Fruit fly (Drosophila melanogaster): ENCODE data around the gene CG8010.
A peak's percentile ranks its signal among the peaks of the same experiment; 100 is the strongest.

CG8010 gene

DNA sequence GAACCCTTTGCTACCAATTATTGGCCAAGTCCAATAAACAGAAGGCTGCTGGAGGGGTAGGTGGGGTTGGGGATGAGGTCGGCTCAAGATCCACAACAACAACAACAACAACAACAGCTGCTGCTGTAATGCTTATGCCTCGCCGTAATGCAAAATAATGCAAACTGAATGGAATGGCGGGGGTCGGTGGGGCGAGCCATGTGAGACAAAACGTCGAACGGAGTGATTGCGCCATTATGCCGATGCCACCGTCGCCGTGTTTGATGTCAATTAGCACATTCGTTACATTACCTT lies 8.1 kb downstream of the CG8010 start:
- TF ChIP-seq CG32121 (GFP tag; IDR thresholded peaks at IDR 0.05) (no peak), fd96Ca (GFP tag; IDR thresholded peaks at IDR 0.05) (no peak), CG13204 (GFP tag; optimal IDR thresholded peaks at IDR 0.05) (no peak), CG12605 (GFP tag; IDR thresholded peaks at IDR 0.05) (no peak), CG15710 (tag; optimal IDR thresholded peaks at IDR 0.05) (no peak), rn (GFP tag; IDR thresholded peaks at IDR 0.05) (no peak), CG14655 (GFP tag; optimal IDR thresholded peaks at IDR 0.05) (no peak), EcR (GFP tag; optimal IDR thresholded peaks at IDR 0.05) (no peak), Snoo (tag; optimal IDR thresholded peaks at IDR 0.05) (no peak), CG10348 (GFP tag; IDR thresholded peaks at IDR 0.05) (no peak), CG8301 (tag; optimal IDR thresholded peaks at IDR 0.05) (no peak), CG9948 (tag; optimal IDR thresholded peaks at IDR 0.05) (no peak), CG8159 (tag; optimal IDR thresholded peaks at IDR 0.05) (no peak), CG17806 (tag; optimal IDR thresholded peaks at IDR 0.05) (no peak), CG34367 (tag; optimal IDR thresholded peaks at IDR 0.05) (no peak), D1 (tag; optimal IDR thresholded peaks at IDR 0.05) (no peak), Ets98B (GFP tag; IDR thresholded peaks at IDR 0.05) (no peak), CG4496 (GFP tag; IDR thresholded peaks at IDR 0.05) (no peak), Pif1A (GFP tag; optimal IDR thresholded peaks at IDR 0.05) (no peak), Pif1B (GFP tag; optimal IDR thresholded peaks at IDR 0.05) (no peak)

- no peak for TF ChIP-seq Ets98B (GFP tag; IDR thresholded peaks at IDR 0.05)
- no peak for TF ChIP-seq CG8159 (tag; optimal IDR thresholded peaks at IDR 0.05)
- no peak for TF ChIP-seq CG14655 (GFP tag; optimal IDR thresholded peaks at IDR 0.05)
- no peak for TF ChIP-seq CG8301 (tag; optimal IDR thresholded peaks at IDR 0.05)
- no peak for TF ChIP-seq CG15710 (tag; optimal IDR thresholded peaks at IDR 0.05)
- TF ChIP-seq EcR (GFP tag; optimal IDR thresholded peaks at IDR 0.05) = no peak
- TF ChIP-seq Pif1A (GFP tag; optimal IDR thresholded peaks at IDR 0.05) = no peak
- no peak for TF ChIP-seq CG17806 (tag; optimal IDR thresholded peaks at IDR 0.05)
Measured at dm6 chrX:19259802-19260695, 8.6 kb downstream of the CG8010 start.

DNA sequence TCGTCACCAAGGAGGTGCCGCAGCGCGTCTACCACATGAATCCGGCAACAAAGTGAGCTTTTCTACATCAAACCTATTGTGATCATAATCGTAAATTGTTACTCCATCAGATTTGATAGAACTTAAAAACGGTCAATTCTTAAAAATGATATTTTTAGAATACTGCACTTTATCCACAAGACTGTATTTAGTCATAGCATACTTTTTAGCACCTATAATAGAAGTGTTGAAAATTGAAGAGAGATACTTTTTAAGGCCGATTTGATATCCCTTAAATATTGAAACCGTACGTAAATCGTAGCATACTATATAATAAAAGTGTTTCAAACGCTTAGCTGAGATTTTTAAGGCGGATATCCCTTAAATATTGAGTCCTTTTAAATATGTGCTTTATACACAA lies 18.5 kb downstream of the CG8010 start:
- TF ChIP-seq CG12605 (GFP tag; IDR thresholded peaks at IDR 0.05) (no peak), CG17806 (tag; optimal IDR thresholded peaks at IDR 0.05) (no peak), CG9948 (tag; optimal IDR thresholded peaks at IDR 0.05) (no peak), CG14655 (GFP tag; optimal IDR thresholded peaks at IDR 0.05) (no peak), CG34367 (tag; optimal IDR thresholded peaks at IDR 0.05) (no peak), gl (tag; optimal IDR thresholded peaks at IDR 0.05) (no peak), CG32121 (GFP tag; IDR thresholded peaks at IDR 0.05) (no peak), CG13204 (GFP tag; optimal IDR thresholded peaks at IDR 0.05) (no peak), CG8159 (tag; optimal IDR thresholded peaks at IDR 0.05) (no peak), Pif1A (GFP tag; optimal IDR thresholded peaks at IDR 0.05) (no peak), CG15710 (tag; optimal IDR thresholded peaks at IDR 0.05) (no peak), EcR (GFP tag; optimal IDR thresholded peaks at IDR 0.05) (no peak)

DNA sequence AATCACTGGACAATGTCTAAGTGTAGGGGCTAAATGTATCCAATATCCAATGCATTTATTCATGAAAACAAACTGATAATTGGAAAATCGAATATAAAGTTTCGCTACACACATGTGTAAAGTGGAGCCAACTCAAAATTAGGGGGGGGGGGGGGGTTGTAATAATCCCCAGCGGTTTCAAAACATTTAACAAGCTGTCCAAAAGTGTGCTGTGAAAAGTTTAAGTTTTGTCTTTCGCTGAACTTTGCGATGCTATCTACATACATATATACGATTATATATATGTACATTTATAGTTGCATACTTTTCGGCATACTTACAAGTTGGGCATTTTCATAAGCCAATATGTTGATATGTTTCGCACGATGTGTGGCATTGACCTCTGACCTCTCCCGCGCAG lies 19.4 kb downstream of the CG8010 start:
- TF ChIP-seq CG9948 (tag; optimal IDR thresholded peaks at IDR 0.05) = no peak

DNA sequence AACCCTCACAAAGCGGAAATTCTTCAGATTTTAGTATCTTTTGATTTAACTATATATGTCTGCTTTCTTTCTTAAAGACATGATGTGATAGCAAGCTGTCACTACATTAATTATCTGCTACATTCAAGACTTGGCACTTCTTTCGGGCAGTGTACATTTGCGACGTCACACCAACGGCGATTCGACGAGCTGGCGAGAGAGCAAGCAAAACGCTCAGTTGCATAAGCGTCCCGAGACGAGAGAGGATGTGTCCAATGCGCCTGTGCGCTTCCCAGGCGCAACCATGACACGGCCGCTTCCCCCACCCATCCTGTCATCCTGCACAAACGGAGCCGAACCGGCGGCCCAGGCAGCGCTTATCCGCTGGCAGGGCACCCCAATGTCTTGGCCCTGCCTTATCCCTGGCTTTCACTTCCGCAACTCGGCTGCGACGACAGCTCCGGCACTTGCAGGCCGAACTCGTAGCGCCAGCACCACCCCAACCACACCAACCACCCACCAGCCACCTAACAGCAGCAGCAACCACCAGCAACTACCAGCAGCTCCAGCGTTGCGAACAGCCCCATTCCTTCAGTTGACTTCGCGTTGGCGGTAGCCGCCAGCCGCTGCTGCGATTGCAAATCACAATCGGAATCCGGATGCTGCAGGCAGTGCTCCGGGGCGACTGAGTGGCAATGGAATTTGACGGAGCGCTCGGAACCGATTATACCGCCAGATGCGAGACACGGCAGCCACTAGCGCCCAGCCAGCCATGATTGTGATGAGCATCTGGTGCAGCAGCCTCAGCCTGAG lies 20.1 kb downstream of the CG8010 start, which contains the start of gene Hs3st-B:
TSS of gene Hs3st-B (plus strand) at position 214 of the 792 bp plus-strand sequence.
- TF ChIP-seq CG34367 (tag; optimal IDR thresholded peaks at IDR 0.05) (no peak), CG13204 (GFP tag; optimal IDR thresholded peaks at IDR 0.05) (peak; percentile 86), CG10348 (GFP tag; IDR thresholded peaks at IDR 0.05) (no peak), D1 (tag; optimal IDR thresholded peaks at IDR 0.05) (no peak), CG4496 (GFP tag; IDR thresholded peaks at IDR 0.05) (peak; percentile 52; the same call in 1 of the 3 replicates), CG9948 (tag; optimal IDR thresholded peaks at IDR 0.05) (no peak)

- no peak for TF ChIP-seq rn (GFP tag; IDR thresholded peaks at IDR 0.05)
- TF ChIP-seq CG4496 (GFP tag; IDR thresholded peaks at IDR 0.05) = 0 out of 3 replicates have a peak, but pooled peaks have one; percentile 39
- peak; percentile 40 for TF ChIP-seq CG8159 (tag; optimal IDR thresholded peaks at IDR 0.05)
Measured at dm6 chrX:19247200-19248052, 21.3 kb downstream of the CG8010 start, which contains the start of gene CG7992. CG7992 (minus strand) TSS chrX:19247250.

Measured in whole organism, pupa.